Fruit fly (Drosophila melanogaster) S2 (cell line): Measurements from ENCODE around the gene alpha-Cat.

Experiments used
- CG8478 ChIP-seq: fragments of >200 bp; optimal IDR thresholded peaks from 2 replicates; lab custom pipeline; 2018
- CTCF ChIP-seq, 2 experiments: fragments of >200 bp; optimal IDR thresholded peaks; 2 replicates each; lab custom pipeline; 2018

DNA sequence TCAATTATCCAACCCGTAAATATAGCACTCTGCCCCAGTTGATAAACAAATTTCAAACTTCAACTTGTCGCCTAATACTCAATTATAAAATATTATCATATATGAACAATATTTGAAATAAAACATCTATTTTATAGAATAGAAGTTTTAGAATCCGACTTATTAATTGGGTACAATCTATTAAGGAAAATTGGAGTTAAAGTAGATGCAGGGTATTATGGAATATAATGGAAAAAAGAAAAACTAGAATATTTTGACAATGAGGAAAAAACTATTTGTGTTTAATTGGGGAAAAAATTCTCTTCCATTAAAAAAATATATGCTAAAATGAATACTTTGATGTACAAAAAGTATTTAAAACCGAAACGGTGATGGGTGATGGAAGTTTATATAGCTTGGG, 8.8 kb upstream of the alpha-Cat start:
- TF ChIP-seq CG8478 (lab: Kevin White, UChicago), result no peak
- TF ChIP-seq CTCF (optimal IDR thresholded peaks at IDR 0.05; lab: Kevin White, UChicago), result no peak
